Fruit fly (Drosophila melanogaster) whole organism: ENCODE results near the gene zetaCOP.

Source experiments
- CG8478 ChIP-seq: fragments of >200 bp; optimal IDR thresholded peaks from 2 replicates; lab custom pipeline; 2018; ENCODE audit warnings: inconsistent platforms
- Dll ChIP-seq: fragments of >200 bp; optimal IDR thresholded peaks from 2 replicates; lab custom pipeline; 2017

- TF ChIP-seq CG8478 (lab: Kevin White, UChicago) (no peak), Dll (lab: Kevin White, UChicago) (no peak)
Measured at dm6 chr3L:16668797-16669196, 4.6 kb downstream of the zetaCOP start.
